Fruit fly (Drosophila melanogaster) whole organism, embryonic: ENCODE measurements around the gene CG8042.

Source experiments
- B-H2 ChIP-seq: fragments of 200-800 bp; sonication (Bioruptor generic); optimal IDR thresholded peaks from 2 replicates; lab custom pipeline; 2018; ENCODE audit warnings: missing biosample characterization, mild to moderate bottlenecking, missing genetic modification characterization
- CG10366 ChIP-seq: fragments of 200-800 bp; sonication (Bioruptor generic); IDR thresholded peaks from 2 replicates; pipeline ENCODE4 v1.3.6; 2022; ENCODE audit warnings: missing biosample characterization, missing genetic modification characterization
- CG10462 ChIP-seq: fragments of 200-800 bp; sonication (Bioruptor generic); optimal IDR thresholded peaks from 2 replicates; lab custom pipeline; 2016; ENCODE audit warnings: missing biosample characterization, missing genetic modification characterization
- CG10565 ChIP-seq: fragments of 200-800 bp; sonication (Bioruptor generic); optimal IDR thresholded peaks from 3 replicates; lab custom pipeline; 2016; ENCODE audit warnings: missing biosample characterization, mild to moderate bottlenecking, missing genetic modification characterization
- CG10979 ChIP-seq: fragments of 200-800 bp; sonication (Bioruptor generic); optimal IDR thresholded peaks from 2 replicates; lab custom pipeline; 2018; ENCODE audit warnings: missing biosample characterization, mild to moderate bottlenecking, missing genetic modification characterization, moderate library complexity
- CG11093 ChIP-seq: fragments of 200-800 bp; sonication (Bioruptor generic); IDR thresholded peaks from 3 replicates; pipeline ENCODE4 v1.3.6; 2022; ENCODE audit warnings: missing biosample characterization, missing genetic modification characterization
- CG11560 ChIP-seq: fragments of 200-800 bp; sonication (Bioruptor generic); IDR thresholded peaks from 3 replicates; pipeline ENCODE4 v1.3.6; 2022; ENCODE audit warnings: missing biosample characterization, missing genetic modification characterization
- CG11723 ChIP-seq: fragments of 200-800 bp; sonication (Bioruptor generic); optimal IDR thresholded peaks from 2 replicates; lab custom pipeline; 2017; ENCODE audit warnings: missing biosample characterization, mild to moderate bottlenecking, missing genetic modification characterization
- CG12744 ChIP-seq: fragments of 200-800 bp; sonication (Bioruptor generic); optimal IDR thresholded peaks from 2 replicates; lab custom pipeline; 2016; ENCODE audit warnings: missing biosample characterization, missing genetic modification characterization
- CG15269 ChIP-seq: fragments of 200-800 bp; sonication (Bioruptor generic); optimal IDR thresholded peaks from 2 replicates; lab custom pipeline; 2018; ENCODE audit warnings: missing biosample characterization, mild to moderate bottlenecking, missing genetic modification characterization, moderate library complexity
- CG1602 ChIP-seq: fragments of 200-800 bp; sonication (Bioruptor generic); optimal IDR thresholded peaks from 3 replicates; lab custom pipeline; 2016; ENCODE audit warnings: missing biosample characterization, missing genetic modification characterization
- CG18476 ChIP-seq: fragments of 200-800 bp; sonication (Bioruptor generic); optimal IDR thresholded peaks from 2 replicates; lab custom pipeline; 2016; ENCODE audit warnings: missing biosample characterization, mild to moderate bottlenecking, missing genetic modification characterization
- CG30403 ChIP-seq: fragments of 200-800 bp; sonication (Bioruptor generic); optimal IDR thresholded peaks from 3 replicates; lab custom pipeline; 2016; ENCODE audit warnings: missing biosample characterization, missing genetic modification characterization
- CG32767 ChIP-seq: fragments of 200-800 bp; sonication (Bioruptor generic); IDR thresholded peaks from 2 replicates; pipeline ENCODE4 v1.3.6; 2022; ENCODE audit warnings: missing biosample characterization, missing genetic modification characterization
- CG32772 ChIP-seq: fragments of 200-800 bp; sonication (Bioruptor generic); IDR thresholded peaks from 2 replicates; pipeline ENCODE4 v1.3.6; 2022; ENCODE audit warnings: missing biosample characterization, missing genetic modification characterization
- CG4617 ChIP-seq: fragments of 200-800 bp; sonication (Bioruptor generic); optimal IDR thresholded peaks from 3 replicates; lab custom pipeline; 2016; ENCODE audit warnings: missing biosample characterization, missing genetic modification characterization, borderline replicate concordance
- CG6175 ChIP-seq: fragments of 200-800 bp; sonication (Bioruptor generic); IDR thresholded peaks from 3 replicates; pipeline ENCODE4 v1.3.6; 2022; ENCODE audit warnings: missing biosample characterization, missing genetic modification characterization
- CG6654 ChIP-seq: fragments of 200-800 bp; sonication (Bioruptor generic); optimal IDR thresholded peaks from 2 replicates; lab custom pipeline; 2017; ENCODE audit warnings: missing biosample characterization, mild to moderate bottlenecking, missing genetic modification characterization
- CG8089 ChIP-seq: fragments of 200-800 bp; sonication (Bioruptor generic); optimal IDR thresholded peaks from 3 replicates; lab custom pipeline; 2016; ENCODE audit warnings: missing biosample characterization, missing genetic modification characterization
- CG8359 ChIP-seq: fragments of 200-800 bp; sonication (Bioruptor generic); optimal IDR thresholded peaks from 2 replicates; lab custom pipeline; 2017; ENCODE audit warnings: missing biosample characterization, mild to moderate bottlenecking, missing genetic modification characterization, borderline replicate concordance
- CG8478 ChIP-seq: fragments of >200 bp; optimal IDR thresholded peaks from 2 replicates; lab custom pipeline; 2018
- CG8765 ChIP-seq: fragments of 200-800 bp; sonication (Bioruptor generic); IDR thresholded peaks from 2 replicates; pipeline ENCODE4 v1.3.6; 2022; ENCODE audit warnings: missing biosample characterization, missing genetic modification characterization
- Camta ChIP-seq: fragments of 200-800 bp; sonication (Bioruptor generic); optimal IDR thresholded peaks from 2 replicates; lab custom pipeline; 2016; ENCODE audit warnings: missing biosample characterization, missing genetic modification characterization
- Dip2 ChIP-seq: fragments of 200-800 bp; sonication (Bioruptor generic); IDR thresholded peaks from 2 replicates; pipeline ENCODE4 v1.3.6; 2022; ENCODE audit warnings: missing biosample characterization, missing genetic modification characterization
- Fer2 ChIP-seq: fragments of 200-800 bp; sonication (Bioruptor generic); optimal IDR thresholded peaks from 2 replicates; lab custom pipeline; 2018; ENCODE audit warnings: missing biosample characterization, mild to moderate bottlenecking, missing genetic modification characterization, moderate library complexity
- HLH3B ChIP-seq: fragments of 200-800 bp; sonication (Bioruptor generic); IDR thresholded peaks from 2 replicates; pipeline ENCODE4 v1.3.6; 2022; ENCODE audit warnings: missing biosample characterization, missing genetic modification characterization
- HmgD ChIP-seq: fragments of 200-800 bp; sonication (Bioruptor generic); optimal IDR thresholded peaks from 3 replicates; lab custom pipeline; 2016; ENCODE audit warnings: missing biosample characterization, missing genetic modification characterization
- Myb ChIP-seq: fragments of 200-800 bp; sonication (Bioruptor generic); optimal IDR thresholded peaks from 2 replicates; lab custom pipeline; 2016; ENCODE audit warnings: missing biosample characterization, missing genetic modification characterization
- Neu2 ChIP-seq: fragments of 200-800 bp; sonication (Bioruptor generic); optimal IDR thresholded peaks from 3 replicates; lab custom pipeline; 2016; ENCODE audit warnings: missing biosample characterization, missing genetic modification characterization, borderline replicate concordance
- Stat92E ChIP-seq, 3 experiments: fragments of >200 bp in 2 of 3; fragments of 200-800 bp in 1 of 3; sonication (Bioruptor generic) in 1 of 3; optimal IDR thresholded peaks; 2 replicates each; lab custom pipeline; 2017 to 2019; ENCODE audit warnings: missing biosample characterization in 3 of 3, missing genetic modification characterization in 3 of 3, mild to moderate bottlenecking in 1 of 3, moderate library complexity in 1 of 3
- ap ChIP-seq: fragments of 200-800 bp; sonication (Bioruptor generic); IDR thresholded peaks from 2 replicates; pipeline ENCODE4 v1.3.6; 2022; ENCODE audit warnings: missing biosample characterization, missing genetic modification characterization
- cad ChIP-seq: fragments of >200 bp; optimal IDR thresholded peaks from 2 replicates; lab custom pipeline; 2017; ENCODE audit warnings: missing biosample characterization, missing genetic modification characterization
- chm ChIP-seq: fragments of 200-800 bp; sonication (Bioruptor generic); IDR thresholded peaks from 2 replicates; pipeline ENCODE4 v1.3.6; 2022; ENCODE audit warnings: missing biosample characterization, missing genetic modification characterization
- crc ChIP-seq: fragments of 200-800 bp; sonication (Bioruptor generic); optimal IDR thresholded peaks from 2 replicates; lab custom pipeline; 2016; ENCODE audit warnings: missing biosample characterization, missing genetic modification characterization
- dmrt99B ChIP-seq: fragments of 200-800 bp; sonication (Bioruptor generic); optimal IDR thresholded peaks from 2 replicates; lab custom pipeline; 2018; ENCODE audit warnings: missing biosample characterization, mild to moderate bottlenecking, missing genetic modification characterization, moderate library complexity
- eve ChIP-seq, 2 experiments: fragments of >200 bp; optimal IDR thresholded peaks; 2 replicates each; lab custom pipeline; 2017; ENCODE audit warnings: missing biosample characterization in 2 of 2, missing genetic modification characterization in 2 of 2
- gfzf ChIP-seq: fragments of 200-800 bp; sonication (Bioruptor generic); optimal IDR thresholded peaks from 2 replicates; lab custom pipeline; 2016; ENCODE audit warnings: missing biosample characterization, mild to moderate bottlenecking, missing genetic modification characterization, moderate library complexity
- hbn ChIP-seq: fragments of 200-800 bp; sonication (Bioruptor generic); IDR thresholded peaks from 2 replicates; pipeline ENCODE4 v1.3.6; 2022; ENCODE audit warnings: missing biosample characterization, missing genetic modification characterization; ENCODE audit not compliant: partially characterized antibody
- kay ChIP-seq: fragments of 200-800 bp; sonication (Bioruptor generic); optimal IDR thresholded peaks from 2 replicates; lab custom pipeline; 2016; ENCODE audit warnings: missing biosample characterization, missing genetic modification characterization
- kni ChIP-seq: fragments of 200-800 bp; sonication (Bioruptor generic); optimal IDR thresholded peaks from 3 replicates; lab custom pipeline; 2017; ENCODE audit warnings: mild to moderate bottlenecking, missing biosample characterization, missing genetic modification reagents, missing genetic modification characterization
- lmd ChIP-seq: fragments of 200-800 bp; sonication (Bioruptor generic); IDR thresholded peaks from 2 replicates; pipeline ENCODE4 v1.3.6; 2022; ENCODE audit warnings: missing biosample characterization, missing genetic modification characterization
- pfk ChIP-seq: fragments of 200-800 bp; sonication (Bioruptor generic); optimal IDR thresholded peaks from 2 replicates; lab custom pipeline; 2018; ENCODE audit warnings: missing biosample characterization, mild to moderate bottlenecking, missing genetic modification characterization, moderate library complexity
- repo ChIP-seq: fragments of 200-800 bp; sonication (Bioruptor generic); optimal IDR thresholded peaks from 2 replicates; lab custom pipeline; 2016; ENCODE audit warnings: missing biosample characterization, missing genetic modification characterization
- rib ChIP-seq: fragments of 200-800 bp; sonication (Bioruptor generic); IDR thresholded peaks from 2 replicates; pipeline ENCODE4 v1.3.6; 2022; ENCODE audit warnings: missing biosample characterization, missing genetic modification characterization
- ro ChIP-seq: fragments of 200-800 bp; sonication (Bioruptor generic); IDR thresholded peaks from 2 replicates; pipeline ENCODE4 v1.3.6; 2022; ENCODE audit warnings: missing biosample characterization, missing genetic modification characterization
- scrt ChIP-seq: fragments of 200-800 bp; sonication (Bioruptor generic); optimal IDR thresholded peaks from 2 replicates; lab custom pipeline; 2018; ENCODE audit warnings: missing biosample characterization, mild to moderate bottlenecking, missing genetic modification characterization, moderate library complexity
- slp2 ChIP-seq: fragments of 200-800 bp; sonication (Bioruptor generic); optimal IDR thresholded peaks from 2 replicates; lab custom pipeline; 2016; ENCODE audit warnings: missing biosample characterization, missing genetic modification characterization
- tup ChIP-seq: fragments of 200-800 bp; sonication (Bioruptor generic); optimal IDR thresholded peaks from 2 replicates; lab custom pipeline; 2016; ENCODE audit warnings: missing biosample characterization, mild to moderate bottlenecking, missing genetic modification characterization, moderate library complexity
- zfh1 ChIP-seq: fragments of 200-800 bp; sonication (Bioruptor generic); IDR thresholded peaks from 3 replicates; pipeline ENCODE4 v1.3.6; 2022; ENCODE audit warnings: missing biosample characterization, missing genetic modification characterization

Gene CG8042

DNA sequence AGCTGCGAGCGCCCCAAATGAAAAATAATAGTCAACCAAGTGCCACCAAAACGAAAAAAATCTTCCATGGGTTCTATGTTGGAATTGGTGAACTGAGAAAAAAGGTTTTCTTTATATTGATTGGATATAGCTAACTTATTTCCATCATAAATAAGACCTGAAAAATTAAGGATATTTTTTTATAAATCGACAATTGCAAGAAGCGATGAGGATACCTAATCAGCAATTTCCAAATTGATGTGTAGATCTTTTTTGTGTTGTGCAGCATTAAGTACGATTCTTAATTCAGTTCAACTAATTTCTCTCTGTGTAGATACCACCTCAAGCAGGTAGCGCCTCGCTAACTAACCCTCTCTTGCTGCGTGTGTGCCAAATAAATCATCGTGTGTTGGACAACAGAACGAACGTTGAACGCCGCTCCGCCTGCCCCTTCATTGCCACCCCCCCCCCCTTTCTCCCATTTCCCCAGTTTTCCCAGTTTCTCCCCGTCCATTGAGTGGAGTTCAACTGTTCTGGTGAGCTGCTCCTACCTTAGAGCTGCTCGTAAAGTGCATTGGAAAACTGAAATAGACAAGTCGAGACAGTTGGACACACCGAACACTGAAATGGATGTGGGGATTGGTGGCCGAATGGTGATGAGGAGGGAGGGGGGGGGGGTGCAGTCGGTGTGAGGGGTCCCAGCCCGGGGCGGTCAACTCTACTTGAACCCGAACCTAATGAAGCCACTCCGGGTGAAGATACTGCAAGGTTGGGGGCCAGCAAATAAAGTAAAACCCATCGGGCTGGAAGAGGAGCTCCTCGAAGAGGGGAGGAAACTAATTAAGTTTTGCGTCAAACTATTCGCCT, 14.3 kb upstream of the CG8042 start (continued):
- TF ChIP-seq Stat92E (GFP tag; optimal IDR thresholded peaks at IDR 0.05; lab: Kevin White, UChicago) = peak in 1 of 3 experiments; percentile 46
- TF ChIP-seq CG12744 (GFP tag; lab: Kevin White, UChicago) = no peak
- TF ChIP-seq cad = no peak
- TF ChIP-seq Fer2 (tag; lab: Kevin White, UChicago) = no peak
- TF ChIP-seq CG6175 (GFP tag; lab: Robert Waterston, UW) = no peak
- TF ChIP-seq CG8478 (lab: Kevin White, UChicago) = no peak
- no peak for TF ChIP-seq CG10462
- no peak for TF ChIP-seq HmgD (GFP tag; lab: Kevin White, UChicago)
- peak; percentile 74 for TF ChIP-seq CG8359 (GFP tag; lab: Kevin White, UChicago)
- TF ChIP-seq CG30403 (GFP tag; lab: Kevin White, UChicago) = peak; percentile 67
- TF ChIP-seq repo = peak; percentile 60
- no peak for TF ChIP-seq tup
- peak; percentile 86 for TF ChIP-seq CG8765 (GFP tag; lab: Robert Waterston, UW)
- TF ChIP-seq pfk = no peak
- peak; percentile 38; the same call in 1 of the 2 replicates for TF ChIP-seq rib (GFP tag; lab: Robert Waterston, UW)
- TF ChIP-seq lmd = peak; percentile 71; the same call in 1 of the 2 replicates
- no peak for TF ChIP-seq CG11560 (tag; lab: Robert Waterston, UW)
- peak; percentile 31; the same call in 1 of the 2 replicates for TF ChIP-seq ro (GFP tag; lab: Robert Waterston, UW)
- peak; percentile 76 for TF ChIP-seq dmrt99B (tag; lab: Kevin White, UChicago)
- peak; percentile 45 for TF ChIP-seq crc
- peak; percentile 42; the same call in 1 of the 2 replicates for TF ChIP-seq chm (GFP tag; lab: Robert Waterston, UW)
- TF ChIP-seq CG6654 (GFP tag; lab: Kevin White, UChicago) = peak; percentile 27
- peak; percentile 66 for TF ChIP-seq CG32772
- TF ChIP-seq CG8089 (GFP tag; lab: Kevin White, UChicago) = no peak
- no peak for TF ChIP-seq CG10366 (GFP tag; lab: Robert Waterston, UW)
- TF ChIP-seq kni (GFP tag; lab: Kevin White, UChicago) = peak; percentile 79
- TF ChIP-seq HLH3B (GFP tag; lab: Robert Waterston, UW) = peak; percentile 27; the same call in 1 of the 2 replicates
- TF ChIP-seq Camta (GFP tag; lab: Kevin White, UChicago) = peak; percentile 58
- TF ChIP-seq gfzf (GFP tag; lab: Kevin White, UChicago) = no peak
- peak; percentile 14 for TF ChIP-seq kay (GFP tag; lab: Kevin White, UChicago)
- no peak for TF ChIP-seq B-H2 (GFP tag; lab: Kevin White, UChicago)
- no peak for TF ChIP-seq CG32767 (GFP tag; lab: Robert Waterston, UW)
- peak; percentile 92 for TF ChIP-seq CG10979 (tag; lab: Kevin White, UChicago)
- no peak for TF ChIP-seq hbn (GFP tag; lab: Robert Waterston, UW)
- no peak for TF ChIP-seq Dip2 (GFP tag; lab: Robert Waterston, UW)
- TF ChIP-seq scrt (GFP tag; lab: Kevin White, UChicago) = peak; percentile 38
- TF ChIP-seq CG1602 (GFP tag; lab: Kevin White, UChicago) = peak; percentile 55
- peak; percentile 53; the same call in 1 of the 3 replicates for TF ChIP-seq CG11093
- TF ChIP-seq CG18476 = peak; percentile 62
- TF ChIP-seq CG4617 (GFP tag; lab: Kevin White, UChicago) = peak; percentile 30
- TF ChIP-seq Neu2 (GFP tag; lab: Kevin White, UChicago) = no peak
- peak; percentile 6 for TF ChIP-seq CG10565 (GFP tag; lab: Kevin White, UChicago)
- TF ChIP-seq zfh1 (GFP tag; lab: Robert Waterston, UW) = peak; percentile 87
- peak; percentile 62 for TF ChIP-seq CG11723 (GFP tag; lab: Kevin White, UChicago)
- TF ChIP-seq slp2 (GFP tag; lab: Kevin White, UChicago) = no peak
- TF ChIP-seq eve (GFP tag; optimal IDR thresholded peaks at IDR 0.05; lab: Kevin White, UChicago) = peak; percentile 19 to 88
- TF ChIP-seq Myb (GFP tag; lab: Kevin White, UChicago) = no peak
- 0 out of 2 replicates have a peak, but pooled peaks have one; percentile 16 for TF ChIP-seq ap
- peak; percentile 34 for TF ChIP-seq CG15269 (tag; lab: Kevin White, UChicago)
